Worm (Caenorhabditis elegans) whole organism, L1 larva: ENCODE results near the gene sre-4.
A peak's percentile ranks its signal among the peaks of the same experiment; 100 is the strongest.

Source experiments
- F16B12.6 ChIP-seq: fragments of 150-350 bp; optimal IDR thresholded peaks from 2 replicates; lab custom pipeline; 2014; ENCODE audit warnings: missing biosample characterization, missing genetic modification characterization
- blmp-1 ChIP-seq: fragments of 150-350 bp; optimal IDR thresholded peaks from 2 replicates; lab custom pipeline; 2014; ENCODE audit warnings: missing biosample characterization, missing genetic modification characterization
- ceh-8 ChIP-seq: fragments of 200-800 bp; sonication (Bioruptor generic); optimal IDR thresholded peaks from 2 replicates; lab custom pipeline; 2018; ENCODE audit warnings: mild to moderate bottlenecking, missing genetic modification characterization, moderate library complexity, missing compliant biosample characterization
- ceh-88 ChIP-seq: fragments of 200-800 bp; sonication (Bioruptor generic); IDR thresholded peaks from 2 replicates; pipeline ENCODE4 v1.3.6; 2022; ENCODE audit warnings: missing genetic modification characterization, missing compliant biosample characterization
- ceh-90 ChIP-seq: sonication (generic microtip); optimal IDR thresholded peaks from 2 replicates; lab custom pipeline; 2016; ENCODE audit warnings: missing genetic modification characterization, missing compliant biosample characterization
- ces-1 ChIP-seq: fragments of 150-350 bp; optimal IDR thresholded peaks from 2 replicates; lab custom pipeline; 2014; ENCODE audit warnings: missing biosample characterization, missing genetic modification reagents, missing genetic modification characterization
- efl-1 ChIP-seq, 4 experiments: fragments of 150-350 bp; optimal IDR thresholded peaks in 3 of 4; peaks in 1 of 4; 1 replicate in 1 of 4; 2 replicates in 3 of 4; lab custom pipeline; 2014; ENCODE audit warnings: missing biosample characterization in 2 of 4, missing genetic modification characterization in 2 of 4, missing genetic modification reagents in 2 of 4
- efl-3 ChIP-seq: fragments of 200-800 bp; sonication (Bioruptor generic); optimal IDR thresholded peaks from 2 replicates; lab custom pipeline; 2018; ENCODE audit warnings: mild to moderate bottlenecking, missing genetic modification characterization, missing compliant biosample characterization
- egl-13 ChIP-seq: sonication (generic microtip); optimal IDR thresholded peaks from 2 replicates; lab custom pipeline; 2016; ENCODE audit warnings: missing genotype, missing genetic modification reagents, missing genetic modification characterization, missing compliant biosample characterization
- egl-27 ChIP-seq, 2 experiments: fragments of 150-350 bp in 1 of 2; sonication (generic microtip); optimal IDR thresholded peaks; 3 replicates each; lab custom pipeline; 2017 to 2018; ENCODE audit warnings: missing biosample characterization in 2 of 2, missing genetic modification characterization in 2 of 2, missing genetic modification reagents in 2 of 2
- elt-2 ChIP-seq: sonication (generic microtip); optimal IDR thresholded peaks from 2 replicates; lab custom pipeline; 2016; ENCODE audit warnings: missing genetic modification characterization, mild to moderate bottlenecking, inconsistent platforms, missing compliant biosample characterization, missing genetic modification reagents
- elt-3 ChIP-seq, 6 experiments: fragments of 150-350 bp in 1 of 6; sonication (generic microtip); optimal IDR thresholded peaks; 2 replicates each; lab custom pipeline; 2017 to 2018; ENCODE audit warnings: missing biosample characterization in 6 of 6, missing genetic modification characterization in 6 of 6, inconsistent platforms in 1 of 6
- fkh-4 ChIP-seq: sonication (generic microtip); optimal IDR thresholded peaks from 2 replicates; lab custom pipeline; 2016; ENCODE audit warnings: missing compliant biosample characterization, missing genetic modification characterization, borderline replicate concordance
- fos-1 ChIP-seq: fragments of 150-350 bp; optimal IDR thresholded peaks from 2 replicates; lab custom pipeline; 2014; ENCODE audit warnings: missing biosample characterization, missing genetic modification characterization
- grh-1 ChIP-seq: fragments of 200-800 bp; sonication (Bioruptor generic); IDR thresholded peaks from 2 replicates; pipeline ENCODE4 v1.3.6; 2022; ENCODE audit warnings: missing genetic modification reagents, missing genetic modification characterization, missing compliant biosample characterization
- hlh-17 ChIP-seq: fragments of 200-800 bp; sonication (Bioruptor generic); optimal IDR thresholded peaks from 2 replicates; lab custom pipeline; 2018; ENCODE audit warnings: missing genetic modification characterization, mild to moderate bottlenecking, missing compliant biosample characterization, moderate library complexity, borderline replicate concordance
- irx-1 ChIP-seq: sonication (generic microtip); optimal IDR thresholded peaks from 2 replicates; lab custom pipeline; 2016; ENCODE audit warnings: missing genetic modification characterization, missing compliant biosample characterization
- jun-1 ChIP-seq: fragments of 150-350 bp; optimal IDR thresholded peaks from 2 replicates; lab custom pipeline; 2014; ENCODE audit warnings: missing biosample characterization, missing genetic modification reagents, missing genetic modification characterization
- lin-13 ChIP-seq: fragments of 150-350 bp; optimal IDR thresholded peaks from 2 replicates; lab custom pipeline; 2014; ENCODE audit warnings: missing biosample characterization, missing genetic modification reagents, missing genetic modification characterization
- lin-14 ChIP-seq: fragments of 200-800 bp; sonication (Bioruptor generic); optimal IDR thresholded peaks from 2 replicates; lab custom pipeline; 2018; ENCODE audit warnings: mild to moderate bottlenecking, missing genetic modification characterization, moderate library complexity, missing compliant biosample characterization
- lin-35 ChIP-seq, 2 experiments: fragments of 150-350 bp; optimal IDR thresholded peaks; 2 replicates each; lab custom pipeline; 2014; ENCODE audit warnings: missing biosample characterization in 2 of 2, missing genetic modification characterization in 2 of 2, missing genetic modification reagents in 2 of 2
- lsy-2 ChIP-seq, 2 experiments: fragments of 150-350 bp; optimal IDR thresholded peaks; 2 replicates each; lab custom pipeline; 2014; ENCODE audit warnings: missing biosample characterization in 2 of 2, missing genetic modification characterization in 2 of 2
- mab-9 ChIP-seq: fragments of 200-800 bp; sonication (Bioruptor generic); IDR thresholded peaks from 2 replicates; pipeline ENCODE4 v1.3.6; 2022; ENCODE audit warnings: missing genetic modification reagents, missing genetic modification characterization, missing compliant biosample characterization
- mep-1 ChIP-seq: fragments of 150-350 bp; optimal IDR thresholded peaks from 2 replicates; lab custom pipeline; 2014; ENCODE audit warnings: missing biosample characterization, missing genetic modification characterization
- nhr-19 ChIP-seq: fragments of 200-800 bp; sonication (Bioruptor generic); conservative IDR thresholded peaks from 2 replicates; pipeline ENCODE4 v1.3.6; 2022; ENCODE audit warnings: missing genetic modification characterization, missing compliant biosample characterization
- nhr-20 ChIP-seq: sonication (generic microtip); optimal IDR thresholded peaks from 2 replicates; lab custom pipeline; 2016; ENCODE audit warnings: mild to moderate bottlenecking, missing genetic modification characterization, missing compliant biosample characterization
- nhr-47 ChIP-seq: sonication (generic microtip); optimal IDR thresholded peaks from 2 replicates; lab custom pipeline; 2016; ENCODE audit warnings: mild to moderate bottlenecking, missing genetic modification characterization, moderate library complexity, missing compliant biosample characterization
- nhr-71 ChIP-seq: sonication (generic microtip); optimal IDR thresholded peaks from 2 replicates; lab custom pipeline; 2016; ENCODE audit warnings: mild to moderate bottlenecking, missing genetic modification characterization, moderate library complexity, missing compliant biosample characterization
- nhr-76 ChIP-seq: sonication (generic microtip); optimal IDR thresholded peaks from 2 replicates; lab custom pipeline; 2017; ENCODE audit warnings: missing biosample characterization, missing genetic modification characterization
- nhr-84 ChIP-seq: sonication (generic microtip); optimal IDR thresholded peaks from 2 replicates; lab custom pipeline; 2017; ENCODE audit warnings: missing biosample characterization, missing genetic modification characterization
- nhr-90 ChIP-seq: sonication (generic microtip); optimal IDR thresholded peaks from 2 replicates; lab custom pipeline; 2016; ENCODE audit warnings: mild to moderate bottlenecking, missing genetic modification characterization, missing compliant biosample characterization; ENCODE audit not compliant: poor library complexity
- pax-3 ChIP-seq: fragments of 200-800 bp; sonication (Bioruptor generic); optimal IDR thresholded peaks from 2 replicates; lab custom pipeline; 2018; ENCODE audit warnings: mild to moderate bottlenecking, missing genetic modification characterization, moderate library complexity, missing compliant biosample characterization
- rnt-1 ChIP-seq: sonication (generic microtip); optimal IDR thresholded peaks from 2 replicates; lab custom pipeline; 2016; ENCODE audit warnings: mild to moderate bottlenecking, missing genetic modification characterization, moderate library complexity, missing compliant biosample characterization
- skn-1 ChIP-seq: fragments of 150-350 bp; optimal IDR thresholded peaks from 2 replicates; lab custom pipeline; 2014; ENCODE audit warnings: missing biosample characterization, missing genetic modification characterization
- tbx-2 ChIP-seq: sonication (generic microtip); optimal IDR thresholded peaks from 2 replicates; lab custom pipeline; 2016; ENCODE audit warnings: missing genetic modification characterization, missing compliant biosample characterization
- tlp-1 ChIP-seq: fragments of 150-350 bp; optimal IDR thresholded peaks from 2 replicates; lab custom pipeline; 2014; ENCODE audit warnings: missing biosample characterization, missing genetic modification characterization
- unc-30 ChIP-seq: sonication (generic microtip); optimal IDR thresholded peaks from 2 replicates; lab custom pipeline; 2017; ENCODE audit warnings: missing biosample characterization, missing genetic modification characterization
- unc-86 ChIP-seq: sonication (generic microtip); optimal IDR thresholded peaks from 2 replicates; lab custom pipeline; 2016; ENCODE audit warnings: missing genetic modification characterization, missing compliant biosample characterization
- xbp-1 ChIP-seq: sonication (generic microtip); optimal IDR thresholded peaks from 2 replicates; lab custom pipeline; 2016; ENCODE audit warnings: missing genetic modification characterization, missing compliant biosample characterization
- zag-1 ChIP-seq: fragments of 150-350 bp; optimal IDR thresholded peaks from 2 replicates; lab custom pipeline; 2014; ENCODE audit warnings: missing biosample characterization, missing genetic modification characterization
- ztf-4 ChIP-seq: fragments of 150-350 bp; optimal IDR thresholded peaks from 2 replicates; lab custom pipeline; 2014; ENCODE audit warnings: missing biosample characterization, missing genetic modification characterization

sre-4 gene

ce11 chrIV:9803544-9803943, 19.0 kb upstream of the sre-4 start (continued):
- no peak for TF ChIP-seq ceh-90 (tag; lab: Kevin White, UChicago)
- TF ChIP-seq pax-3 (tag; lab: Kevin White, UChicago) = no peak
- peak; percentile 39 to 54 for TF ChIP-seq efl-1 (optimal IDR thresholded peaks at IDR 0.05; lab: Kevin White, UChicago)
- TF ChIP-seq efl-1 (GFP tag; optimal IDR thresholded peaks at IDR 0.05 in 1 of 2; lab: Kevin White, UChicago) = peak; percentile 34 to 94
- peak; percentile 50 for TF ChIP-seq rnt-1 (tag; lab: Kevin White, UChicago)
- TF ChIP-seq egl-27 (tag; optimal IDR thresholded peaks at IDR 0.05; lab: Kevin White, UChicago) = no peak
- peak; percentile 67 for TF ChIP-seq nhr-19 (GFP tag; lab: Robert Waterston, UW)
- TF ChIP-seq xbp-1 (tag; lab: Kevin White, UChicago) = peak; percentile 41
- no peak for TF ChIP-seq fkh-4 (tag; lab: Kevin White, UChicago)
- no peak for TF ChIP-seq mab-9 (GFP tag; lab: Robert Waterston, UW)
- TF ChIP-seq irx-1 (tag; lab: Kevin White, UChicago) = peak; percentile 17
- no peak for TF ChIP-seq zag-1 (tag; lab: Kevin White, UChicago)
- TF ChIP-seq nhr-20 (tag; lab: Kevin White, UChicago) = peak; percentile 90
- no peak for TF ChIP-seq ceh-88
- TF ChIP-seq unc-86 = no peak
- peak; percentile 64 for TF ChIP-seq fos-1 (tag; lab: Kevin White, UChicago)
- no peak for TF ChIP-seq ces-1 (GFP tag; lab: Kevin White, UChicago)
- TF ChIP-seq nhr-76 (tag; lab: Kevin White, UChicago) = no peak
- TF ChIP-seq skn-1 (tag; lab: Kevin White, UChicago) = peak; percentile 18
- TF ChIP-seq ceh-8 (GFP tag; lab: Kevin White, UChicago) = no peak
- TF ChIP-seq jun-1 = peak; percentile 65
- no peak for TF ChIP-seq F16B12.6
- TF ChIP-seq elt-3 (tag; optimal IDR thresholded peaks at IDR 0.05; lab: Kevin White, UChicago) = peak in 3 of 6 experiments; percentile 5 to 56 (median 33)
- no peak for TF ChIP-seq hlh-17 (GFP tag; lab: Kevin White, UChicago)
- no peak for TF ChIP-seq nhr-84
- peak; percentile 85 for TF ChIP-seq lin-14
- peak; percentile 82 for TF ChIP-seq nhr-71 (tag; lab: Kevin White, UChicago)
- peak; percentile 26 for TF ChIP-seq tbx-2 (tag; lab: Kevin White, UChicago)
- TF ChIP-seq tlp-1 = no peak
- TF ChIP-seq efl-3 = no peak
- TF ChIP-seq grh-1 (GFP tag; lab: Robert Waterston, UW) = peak; percentile 33; the same call in 1 of the 2 replicates

ce11 chrIV:9802711-9803110, 18.1 kb upstream of the sre-4 start, which contains the start of gene fat-3:
fat-3 (plus strand) TSS chrIV:9803023.
- TF ChIP-seq ztf-4 (no peak), lsy-2 (tag; optimal IDR thresholded peaks at IDR 0.05; lab: Kevin White, UChicago) (peak in 1 of 2 experiments; percentile 44), nhr-71 (tag; lab: Kevin White, UChicago) (peak; percentile 18), unc-30 (tag; lab: Kevin White, UChicago) (no peak), lin-14 (peak; percentile 9), blmp-1 (peak; percentile 65), fkh-4 (tag; lab: Kevin White, UChicago) (no peak), egl-13 (tag; lab: Kevin White, UChicago) (no peak), nhr-47 (no peak), mep-1 (tag; lab: Kevin White, UChicago) (peak; percentile 3), lin-13 (GFP tag; lab: Kevin White, UChicago) (no peak), nhr-20 (tag; lab: Kevin White, UChicago) (peak; percentile 1), nhr-90 (tag; lab: Kevin White, UChicago) (no peak), elt-2 (tag; lab: Kevin White, UChicago) (peak; percentile 71), lin-35 (GFP tag; optimal IDR thresholded peaks at IDR 0.05; lab: Kevin White, UChicago) (peak in 1 of 2 experiments; percentile 3)
